Fruit fly (Drosophila melanogaster): ENCODE data around the gene CG42327.

Gene CG42327

DNA sequence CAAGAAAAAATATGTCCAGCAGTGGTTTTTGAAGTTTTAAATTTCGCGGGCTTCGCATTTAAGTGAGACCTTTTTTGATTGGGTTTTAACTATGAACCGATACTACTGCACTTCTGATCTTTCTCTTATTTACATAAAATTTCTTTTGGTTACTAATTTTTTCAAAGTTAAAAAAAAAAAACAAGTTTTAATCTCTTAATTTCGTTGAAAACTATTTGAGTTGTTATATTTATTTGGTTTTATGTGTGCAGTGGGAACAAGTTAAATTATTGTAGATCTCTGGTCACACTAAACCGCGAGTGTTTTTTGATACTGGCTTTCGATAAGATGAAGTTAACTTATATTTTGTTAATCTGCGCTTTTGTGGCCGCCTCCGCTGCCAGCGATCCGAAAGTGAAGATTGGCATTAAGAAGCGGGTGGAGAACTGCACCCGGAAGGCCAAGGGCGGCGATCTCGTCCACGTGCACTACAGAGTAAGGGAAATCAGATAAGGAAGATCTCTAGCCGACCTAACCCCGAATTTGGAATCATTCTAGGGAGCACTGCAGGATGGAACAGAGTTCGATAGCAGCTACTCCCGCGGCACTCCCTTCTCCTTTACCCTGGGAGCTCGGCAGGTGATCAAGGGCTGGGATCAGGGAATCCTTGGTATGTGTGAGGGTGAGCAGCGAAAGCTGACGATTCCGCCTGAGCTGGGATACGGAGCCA is 18.2 kb downstream of the CG42327 start, which contains the start of gene CG14715 (continued):
- TF ChIP-seq gsb-n (tag; optimal IDR thresholded peaks at IDR 0.05) (no peak), cwo (GFP tag; optimal IDR thresholded peaks at IDR 0.05) (no peak), Nf-YB (GFP tag; optimal IDR thresholded peaks at IDR 0.05) (peak; percentile 8), luna (GFP tag; optimal IDR thresholded peaks at IDR 0.05) (no peak), Nf-YA (GFP tag; IDR thresholded peaks at IDR 0.05) (no peak), CG11504 (tag; optimal IDR thresholded peaks at IDR 0.05) (peak; percentile 74), YL-1 (GFP tag; optimal IDR thresholded peaks at IDR 0.05) (peak; percentile 67), Doc3 (GFP tag; IDR thresholded peaks at IDR 0.05; ENCODE audit: partially characterized antibody) (no peak), Myb (GFP tag; optimal IDR thresholded peaks at IDR 0.05) (peak; percentile 28), pum (GFP tag; optimal IDR thresholded peaks at IDR 0.05) (peak; percentile 37), CG15479 (GFP tag; optimal IDR thresholded peaks at IDR 0.05) (no peak), mld (GFP tag; IDR thresholded peaks at IDR 0.05; ENCODE audit: partially characterized antibody) (no peak), CG11560 (tag; IDR thresholded peaks at IDR 0.05) (no peak), ssp (GFP tag; IDR thresholded peaks at IDR 0.05) (peak; percentile 88), Mes4 (GFP tag; optimal IDR thresholded peaks at IDR 0.05) (peak; percentile 13), CG12236 (GFP tag; optimal IDR thresholded peaks at IDR 0.05) (peak; percentile 9), Optix (GFP tag; IDR thresholded peaks at IDR 0.05) (no peak), Ets97D (GFP tag; optimal IDR thresholded peaks at IDR 0.05) (peak; percentile 53), dysf (GFP tag; IDR thresholded peaks at IDR 0.05) (peak; percentile 48; the same call in 2 of the 3 replicates), Dek (tag; optimal IDR thresholded peaks at IDR 0.05) (peak; percentile 38), zen (tag; optimal IDR thresholded peaks at IDR 0.05) (peak; percentile 18), CG10366 (GFP tag; IDR thresholded peaks at IDR 0.05) (no peak), Asciz (GFP tag; optimal IDR thresholded peaks at IDR 0.05) (no peak), CG14860 (GFP tag; IDR thresholded peaks at IDR 0.05; ENCODE audit: partially characterized antibody) (no peak), Eip74EF (GFP tag; optimal IDR thresholded peaks at IDR 0.05) (no peak), CG18262 (tag; optimal IDR thresholded peaks at IDR 0.05) (peak; percentile 31), sr (GFP tag; IDR thresholded peaks at IDR 0.05) (no peak), CG7357 (GFP tag; IDR thresholded peaks at IDR 0.05) (peak; percentile 98), Chrac-16 (GFP tag; optimal IDR thresholded peaks at IDR 0.05) (peak; percentile 39), ATbp (GFP tag; optimal IDR thresholded peaks at IDR 0.05) (no peak), Poxn (GFP tag; IDR thresholded peaks at IDR 0.05) (no peak), CG2678 (tag; optimal IDR thresholded peaks at IDR 0.05) (peak; percentile 42), CG33557 (GFP tag; optimal IDR thresholded peaks at IDR 0.05) (no peak), caup (GFP tag; optimal IDR thresholded peaks at IDR 0.05; ENCODE audit: severe bottlenecking) (no peak), vfl (GFP tag; optimal IDR thresholded peaks at IDR 0.05) (no peak), lola (GFP tag; optimal IDR thresholded peaks at IDR 0.05) (peak in 1 of 3 experiments; percentile 51), stc (GFP tag; IDR thresholded peaks at IDR 0.05) (no peak), Sry-δ (GFP tag; optimal IDR thresholded peaks at IDR 0.05) (peak; percentile 63), CG4360 (GFP tag; IDR thresholded peaks at IDR 0.05) (no peak), CG34376 (GFP tag; optimal IDR thresholded peaks at IDR 0.05) (no peak), ind (GFP tag; optimal IDR thresholded peaks at IDR 0.05) (peak; percentile 44), grn (GFP tag; optimal IDR thresholded peaks at IDR 0.05) (peak; percentile 98), CG34422 (GFP tag; IDR thresholded peaks at IDR 0.05) (no peak), CG1832 (GFP tag; optimal IDR thresholded peaks at IDR 0.05) (no peak), pfk (GFP tag; optimal IDR thresholded peaks at IDR 0.05) (no peak), ranshi (GFP tag; IDR thresholded peaks at IDR 0.05) (peak; percentile 64), CG3281 (GFP tag; optimal IDR thresholded peaks at IDR 0.05) (no peak), Meics (GFP tag; optimal IDR thresholded peaks at IDR 0.05) (peak; percentile 6), CG12659 (GFP tag; optimal IDR thresholded peaks at IDR 0.05) (peak; percentile 57)
